Fruit fly (Drosophila melanogaster) whole organism, wandering third instar larva: ENCODE measurements around the gene Ldaf1.

Source experiments
- Abd-B ChIP-seq: fragments of >200 bp; optimal IDR thresholded peaks from 2 replicates; lab custom pipeline; 2017; ENCODE audit warnings: missing biosample characterization, missing genetic modification characterization
- CG32264 ChIP-seq: fragments of 200-800 bp; sonication (Bioruptor generic); optimal IDR thresholded peaks from 2 replicates; lab custom pipeline; 2016; ENCODE audit warnings: missing biosample characterization, missing genetic modification characterization
- CG9705 ChIP-seq: fragments of 200-800 bp; sonication (Bioruptor generic); optimal IDR thresholded peaks from 2 replicates; lab custom pipeline; 2018; ENCODE audit warnings: missing biosample characterization, mild to moderate bottlenecking, missing genetic modification characterization
- CrebA ChIP-seq: fragments of 200-800 bp; sonication (Bioruptor generic); optimal IDR thresholded peaks from 2 replicates; lab custom pipeline; 2016; ENCODE audit warnings: missing biosample characterization, mild to moderate bottlenecking, missing genetic modification characterization, borderline replicate concordance
- Dfd ChIP-seq: fragments of >200 bp; optimal IDR thresholded peaks from 2 replicates; lab custom pipeline; 2017; ENCODE audit warnings: missing biosample characterization, missing genetic modification characterization
- Dif ChIP-seq: fragments of 200-275, 200-300 bp; sonication (Bioruptor generic); optimal IDR thresholded peaks from 2 replicates; lab custom pipeline; 2018; ENCODE audit warnings: missing biosample characterization, missing genetic modification characterization; ENCODE audit not compliant: partially characterized antibody
- GATAd ChIP-seq: sonication (Bioruptor generic); optimal IDR thresholded peaks from 2 replicates; lab custom pipeline; 2016; ENCODE audit warnings: missing biosample characterization, missing genetic modification characterization
- HLH106 ChIP-seq: fragments of 200-800 bp; optimal IDR thresholded peaks from 3 replicates; lab custom pipeline; 2019; ENCODE audit warnings: missing biosample characterization, mild to moderate bottlenecking, missing genetic modification characterization, moderate library complexity
- Hnf4 ChIP-seq: fragments of 200-800 bp; sonication (Bioruptor generic); optimal IDR thresholded peaks from 2 replicates; lab custom pipeline; 2016; ENCODE audit warnings: missing biosample characterization, mild to moderate bottlenecking, missing genetic modification characterization
- Hr78 ChIP-seq: fragments of >200 bp; optimal IDR thresholded peaks from 2 replicates; lab custom pipeline; 2017; ENCODE audit warnings: missing biosample characterization, missing genetic modification characterization
- Hr83 ChIP-seq: fragments of 200-300 bp; sonication (Bioruptor generic); optimal IDR thresholded peaks from 2 replicates; lab custom pipeline; 2016; ENCODE audit warnings: missing biosample characterization, mild to moderate bottlenecking, missing genetic modification characterization, moderate library complexity; ENCODE audit not compliant: poor library complexity, severe bottlenecking
- Jra ChIP-seq: sonication (Bioruptor generic); optimal IDR thresholded peaks from 2 replicates; lab custom pipeline; 2016; ENCODE audit warnings: missing biosample characterization, missing genetic modification characterization
- Mio ChIP-seq: sonication (Bioruptor generic); optimal IDR thresholded peaks from 2 replicates; lab custom pipeline; 2016; ENCODE audit warnings: missing biosample characterization, missing genetic modification characterization
- Myc ChIP-seq: fragments of >200 bp; optimal IDR thresholded peaks from 2 replicates; lab custom pipeline; 2017
- N ChIP-seq: fragments of >200 bp; optimal IDR thresholded peaks from 2 replicates; lab custom pipeline; 2018; ENCODE audit warnings: missing biosample characterization, missing external identifiers, missing genetic modification characterization
- OdsH ChIP-seq: fragments of 200-800 bp; sonication (Bioruptor generic); optimal IDR thresholded peaks from 2 replicates; lab custom pipeline; 2016; ENCODE audit warnings: missing biosample characterization, mild to moderate bottlenecking, missing genetic modification characterization
- Rel ChIP-seq, 2 experiments: fragments of 200-800 bp; sonication (Bioruptor generic) in 1 of 2; optimal IDR thresholded peaks; 2 replicates in 1 of 2; 3 replicates in 1 of 2; lab custom pipeline; 2016 to 2019; ENCODE audit warnings: mild to moderate bottlenecking in 2 of 2, missing biosample characterization in 2 of 2, missing genetic modification characterization in 2 of 2, moderate library complexity in 1 of 2
- Sp1 ChIP-seq: fragments of 200-800 bp; sonication (Bioruptor generic); optimal IDR thresholded peaks from 3 replicates; lab custom pipeline; 2019; ENCODE audit warnings: missing biosample characterization, mild to moderate bottlenecking, missing genetic modification characterization, moderate library complexity
- Vsx2 ChIP-seq: fragments of 200-300, 225-300 bp; sonication (Bioruptor generic); optimal IDR thresholded peaks from 2 replicates; lab custom pipeline; 2018; ENCODE audit warnings: missing biosample characterization, missing genetic modification characterization; ENCODE audit not compliant: partially characterized antibody
- br ChIP-seq: fragments of 200-800 bp; sonication (Bioruptor generic); optimal IDR thresholded peaks from 2 replicates; lab custom pipeline; 2016; ENCODE audit warnings: missing biosample characterization, missing genetic modification characterization
- brk ChIP-seq: fragments of 200-800 bp; sonication (Bioruptor generic); optimal IDR thresholded peaks from 2 replicates; lab custom pipeline; 2016; ENCODE audit warnings: missing biosample characterization, mild to moderate bottlenecking, missing genetic modification characterization
- dl ChIP-seq, 2 experiments: fragments of 175-275, 200-275 bp in 1 of 2; fragments of 200-275 bp in 1 of 2; sonication (Bioruptor generic); optimal IDR thresholded peaks; lab custom pipeline; 2018; ENCODE audit warnings: mild to moderate bottlenecking in 2 of 2, missing biosample characterization in 2 of 2, missing genetic modification characterization in 2 of 2, moderate library complexity in 2 of 2; ENCODE audit not compliant: partially characterized antibody in 2 of 2, insufficient read depth in 1 of 2
- dmrt93B ChIP-seq: fragments of 200-800 bp; sonication (Bioruptor generic); optimal IDR thresholded peaks from 2 replicates; lab custom pipeline; 2018; ENCODE audit warnings: missing biosample characterization, mild to moderate bottlenecking, missing genetic modification characterization
- dsf ChIP-seq: sonication (Bioruptor generic); optimal IDR thresholded peaks from 2 replicates; lab custom pipeline; 2016; ENCODE audit warnings: missing biosample characterization, missing genetic modification characterization, borderline replicate concordance
- ey ChIP-seq: fragments of 200-800 bp; sonication (Bioruptor generic); optimal IDR thresholded peaks from 2 replicates; lab custom pipeline; 2016; ENCODE audit warnings: missing biosample characterization, missing genetic modification characterization
- foxo ChIP-seq, 2 experiments: fragments of 200-800 bp; sonication (Bioruptor generic); optimal IDR thresholded peaks; 2 replicates in 1 of 2; 3 replicates in 1 of 2; lab custom pipeline; 2016 to 2017; ENCODE audit warnings: missing biosample characterization in 2 of 2, missing genetic modification characterization in 2 of 2
- fru ChIP-seq: fragments of 200-800 bp; sonication (Bioruptor generic); optimal IDR thresholded peaks from 3 replicates; lab custom pipeline; 2016; ENCODE audit warnings: missing biosample characterization, mild to moderate bottlenecking, missing genetic modification characterization
- h ChIP-seq: fragments of 200-800 bp; sonication (Bioruptor generic); optimal IDR thresholded peaks from 3 replicates; lab custom pipeline; 2016; ENCODE audit warnings: missing biosample characterization, mild to moderate bottlenecking, missing genetic modification characterization
- jim ChIP-seq: fragments of 175-275, 200-325 bp; sonication (Bioruptor generic); optimal IDR thresholded peaks from 2 replicates; lab custom pipeline; 2016; ENCODE audit warnings: missing biosample characterization, mild to moderate bottlenecking, missing genetic modification characterization
- lola ChIP-seq: fragments of >200 bp; optimal IDR thresholded peaks from 2 replicates; lab custom pipeline; 2017; ENCODE audit warnings: missing biosample characterization, missing genetic modification characterization
- pan ChIP-seq: fragments of >200 bp; optimal IDR thresholded peaks from 2 replicates; lab custom pipeline; 2017
- psq ChIP-seq: fragments of 200-800 bp; sonication (Bioruptor generic); optimal IDR thresholded peaks from 3 replicates; lab custom pipeline; 2017; ENCODE audit warnings: missing biosample characterization, mild to moderate bottlenecking, missing genetic modification characterization, moderate library complexity
- rgr ChIP-seq: fragments of 200-800 bp; sonication (Bioruptor generic); optimal IDR thresholded peaks from 3 replicates; lab custom pipeline; 2016; ENCODE audit warnings: missing biosample characterization, mild to moderate bottlenecking, missing genetic modification characterization
- sage ChIP-seq: fragments of 200-800 bp; sonication (Bioruptor generic); optimal IDR thresholded peaks from 2 replicates; lab custom pipeline; 2016; ENCODE audit warnings: missing biosample characterization, mild to moderate bottlenecking, missing genetic modification characterization
- sv ChIP-seq: fragments of 200-800 bp; sonication (Bioruptor generic); optimal IDR thresholded peaks from 3 replicates; lab custom pipeline; 2016; ENCODE audit warnings: missing biosample characterization, missing genetic modification characterization
- tai ChIP-seq: sonication (Bioruptor generic); optimal IDR thresholded peaks from 2 replicates; lab custom pipeline; 2016; ENCODE audit warnings: missing biosample characterization, missing genetic modification characterization
- usp ChIP-seq: fragments of >200 bp; optimal IDR thresholded peaks from 2 replicates; lab custom pipeline; 2017; ENCODE audit warnings: missing biosample characterization, missing genetic modification characterization
- woc ChIP-seq: sonication (Bioruptor generic); optimal IDR thresholded peaks from 2 replicates; lab custom pipeline; 2016; ENCODE audit warnings: missing biosample characterization, mild to moderate bottlenecking, missing genetic modification characterization

The Ldaf1 gene

DNA sequence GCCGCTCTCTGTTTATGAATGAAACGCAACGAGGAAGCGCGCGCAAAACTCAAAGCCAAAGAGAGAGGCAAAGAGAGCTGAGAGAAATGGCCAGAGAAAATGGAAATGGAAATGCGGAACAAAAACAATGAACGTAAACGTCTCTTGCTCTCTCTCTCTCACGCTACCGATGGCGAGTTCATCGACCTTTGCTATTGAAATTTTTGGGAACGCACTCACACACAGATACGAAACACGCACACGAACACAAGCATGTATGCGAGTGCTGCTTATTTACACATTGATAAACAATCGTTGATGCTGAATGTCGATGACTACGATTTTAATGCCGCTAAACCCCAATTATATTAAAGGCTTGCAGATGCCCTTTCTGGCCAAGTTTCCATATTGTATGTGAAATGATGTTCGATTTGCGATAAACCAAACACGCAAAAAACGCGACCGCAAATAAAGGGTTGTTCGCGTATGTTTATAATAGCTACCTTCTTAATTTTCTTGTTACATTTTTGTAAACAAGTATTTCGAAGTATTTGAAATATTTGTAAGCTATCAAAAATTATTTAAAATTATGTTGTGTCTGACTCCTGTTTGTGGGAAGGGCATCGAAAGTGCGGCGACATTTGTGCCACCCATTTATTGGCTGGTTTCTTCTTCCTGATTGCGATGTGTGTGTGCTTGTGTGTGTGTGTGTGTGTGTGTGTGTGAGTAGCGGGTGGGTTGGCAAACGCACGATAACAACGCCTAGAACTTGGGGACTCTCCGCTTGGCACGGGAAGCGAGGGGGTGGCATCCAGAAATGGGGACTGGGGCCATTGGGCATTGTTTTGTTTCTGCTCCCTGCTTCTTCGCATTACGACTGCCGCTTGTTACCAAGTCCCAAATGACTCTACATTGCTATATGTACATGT lies 41.9 kb upstream of the Ldaf1 start:
- TF ChIP-seq CG32264 (GFP tag; lab: Kevin White, UChicago), result peak; percentile 33
- peak; percentile 79 for TF ChIP-seq Sp1 (GFP tag; lab: Kevin White, UChicago)
- no peak for TF ChIP-seq Myc
- peak; percentile 65 for TF ChIP-seq Dif
- TF ChIP-seq Dfd, result peak; percentile 92
- no peak for TF ChIP-seq CrebA (GFP tag; lab: Kevin White, UChicago)
- TF ChIP-seq Jra (GFP tag; lab: Kevin White, UChicago), result peak; percentile 54
- no peak for TF ChIP-seq lola (GFP tag; lab: Kevin White, UChicago)
- peak; percentile 76 for TF ChIP-seq sv
- no peak for TF ChIP-seq N (GFP tag; lab: Kevin White, UChicago)
- peak in 1 of 2 experiments; percentile 72 for TF ChIP-seq foxo (GFP tag; optimal IDR thresholded peaks at IDR 0.05; lab: Kevin White, UChicago)
- TF ChIP-seq h (GFP tag; lab: Kevin White, UChicago), result peak; percentile 85
- TF ChIP-seq Hnf4 (GFP tag; lab: Kevin White, UChicago), result peak; percentile 47
- TF ChIP-seq Rel (GFP tag; optimal IDR thresholded peaks at IDR 0.05; lab: Kevin White, UChicago), result peak; percentile 29
- peak; percentile 59 for TF ChIP-seq Rel (tag; optimal IDR thresholded peaks at IDR 0.05; lab: Kevin White, UChicago)
- TF ChIP-seq dmrt93B, result peak; percentile 74
- TF ChIP-seq usp (GFP tag; lab: Kevin White, UChicago), result no peak
- peak; percentile 21 for TF ChIP-seq brk (GFP tag; lab: Kevin White, UChicago)
- TF ChIP-seq fru, result peak; percentile 81
- no peak for TF ChIP-seq jim (GFP tag; lab: Kevin White, UChicago)
- no peak for TF ChIP-seq pan (lab: Kevin White, UChicago)
- TF ChIP-seq woc, result peak; percentile 82
- TF ChIP-seq sage (GFP tag; lab: Kevin White, UChicago), result peak; percentile 7
- no peak for TF ChIP-seq Hr83 (GFP tag; lab: Kevin White, UChicago)
- peak; percentile 41 for TF ChIP-seq CG9705 (GFP tag; lab: Kevin White, UChicago)
- TF ChIP-seq HLH106 (tag; lab: Kevin White, UChicago), result peak; percentile 80
- TF ChIP-seq OdsH (GFP tag; lab: Kevin White, UChicago), result peak; percentile 75
- TF ChIP-seq rgr (GFP tag; lab: Kevin White, UChicago), result peak; percentile 67
- no peak for TF ChIP-seq GATAd (GFP tag; lab: Kevin White, UChicago)
- TF ChIP-seq tai (GFP tag; lab: Kevin White, UChicago), result peak; percentile 37
- TF ChIP-seq Hr78 (GFP tag; lab: Kevin White, UChicago), result no peak
- TF ChIP-seq dsf (GFP tag; lab: Kevin White, UChicago), result no peak
- TF ChIP-seq Vsx2 (GFP tag; lab: Kevin White, UChicago), result no peak
- TF ChIP-seq ey, result peak; percentile 80
- TF ChIP-seq dl (GFP tag; optimal IDR thresholded peaks at IDR 0.05; lab: Kevin White, UChicago; ENCODE audit: insufficient read depth in 1 of 2, partially characterized antibody in 2 of 2), result peak; percentile 43 to 76
- peak; percentile 64 for TF ChIP-seq psq (GFP tag; lab: Kevin White, UChicago)
- no peak for TF ChIP-seq Mio
- TF ChIP-seq br (GFP tag; lab: Kevin White, UChicago), result peak; percentile 84
- TF ChIP-seq Abd-B (GFP tag; lab: Kevin White, UChicago), result no peak

DNA sequence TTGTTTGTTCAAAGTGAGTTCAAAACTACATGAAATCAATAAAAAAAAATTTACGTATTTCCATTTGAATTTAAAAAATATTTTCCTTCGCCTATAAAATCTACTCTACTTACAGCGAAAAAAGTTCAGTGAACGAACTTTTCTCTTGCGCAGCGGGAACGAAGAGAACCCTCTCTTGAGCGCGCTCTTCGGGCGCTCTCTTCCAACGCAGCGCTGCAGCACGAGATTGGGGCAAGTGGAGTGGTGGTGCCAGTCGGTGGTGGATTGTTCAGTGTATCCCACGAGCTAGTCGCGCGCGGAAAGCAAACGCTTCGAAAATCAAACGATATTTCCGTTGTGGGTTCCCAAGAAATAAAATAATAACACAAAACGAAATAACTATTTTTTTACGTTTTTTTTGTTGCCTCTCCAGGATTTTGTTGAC lies 40.0 kb upstream of the Ldaf1 start, which contains the start of gene Hr4:
Hr4 (plus strand) TSS at position 272 of the 424 bp plus-strand sequence.
- TF ChIP-seq N (GFP tag; lab: Kevin White, UChicago) (no peak), woc (no peak), CG32264 (GFP tag; lab: Kevin White, UChicago) (no peak), tai (GFP tag; lab: Kevin White, UChicago) (no peak), Sp1 (GFP tag; lab: Kevin White, UChicago) (peak; percentile 34), Rel (GFP tag; optimal IDR thresholded peaks at IDR 0.05; lab: Kevin White, UChicago) (no peak), Rel (tag; optimal IDR thresholded peaks at IDR 0.05; lab: Kevin White, UChicago) (peak; percentile 16), brk (GFP tag; lab: Kevin White, UChicago) (peak; percentile 30), dl (GFP tag; optimal IDR thresholded peaks at IDR 0.05; lab: Kevin White, UChicago; ENCODE audit: insufficient read depth in 1 of 2, partially characterized antibody in 2 of 2) (peak; percentile 79), Hr83 (GFP tag; lab: Kevin White, UChicago) (peak; percentile 2), Dif (peak; percentile 78), Mio (no peak), CrebA (GFP tag; lab: Kevin White, UChicago) (no peak), sage (GFP tag; lab: Kevin White, UChicago) (peak; percentile 61)
